Fruit fly (Drosophila melanogaster) whole organism, embryonic: Measurements from ENCODE around the gene CG1463.
A peak's percentile ranks its signal among the peaks of the same experiment; 100 is the strongest.

ENCODE experiments used
- Asciz ChIP-seq: fragments of 200-800 bp; sonication (Bioruptor generic); optimal IDR thresholded peaks from 2 replicates; lab custom pipeline; 2017; ENCODE audit warnings: missing biosample characterization, mild to moderate bottlenecking, missing genetic modification characterization, missing genetic modification reagents
- Atf-2 ChIP-seq: fragments of 200-800 bp; sonication (Bioruptor generic); optimal IDR thresholded peaks from 2 replicates; lab custom pipeline; 2016; ENCODE audit warnings: missing biosample characterization, missing genetic modification characterization
- CG10321 ChIP-seq: fragments of 200-800 bp; sonication (Bioruptor generic); IDR thresholded peaks from 2 replicates; pipeline ENCODE4 v1.3.6; 2022; ENCODE audit warnings: missing biosample characterization, missing genetic modification characterization
- CG10979 ChIP-seq: fragments of 200-800 bp; sonication (Bioruptor generic); optimal IDR thresholded peaks from 2 replicates; lab custom pipeline; 2018; ENCODE audit warnings: missing biosample characterization, mild to moderate bottlenecking, missing genetic modification characterization, moderate library complexity
- CG1233 ChIP-seq: fragments of 200-800 bp; sonication (Bioruptor generic); optimal IDR thresholded peaks from 4 replicates; lab custom pipeline; 2018; ENCODE audit warnings: missing biosample characterization, mild to moderate bottlenecking, missing genetic modification characterization
- CG13287 ChIP-seq: fragments of 200-800 bp; sonication (Bioruptor generic); IDR thresholded peaks from 2 replicates; pipeline ENCODE4 v1.3.6; 2022; ENCODE audit warnings: missing biosample characterization, missing genetic modification characterization; ENCODE audit not compliant: partially characterized antibody
- CG14965 ChIP-seq: fragments of 200-800 bp; sonication (Bioruptor generic); optimal IDR thresholded peaks from 2 replicates; lab custom pipeline; 2016; ENCODE audit warnings: missing biosample characterization, missing genetic modification characterization, borderline replicate concordance
- CG16779 ChIP-seq: fragments of 200-800 bp; sonication (Bioruptor generic); IDR thresholded peaks from 2 replicates; pipeline ENCODE4 v1.3.6; 2022; ENCODE audit warnings: missing biosample characterization, missing genetic modification characterization
- CG17186 ChIP-seq: fragments of 200-800 bp; sonication (Bioruptor generic); optimal IDR thresholded peaks from 3 replicates; lab custom pipeline; 2017; ENCODE audit warnings: missing biosample characterization, missing genetic modification reagents, missing genetic modification characterization
- CG17802 ChIP-seq: fragments of 200-800 bp; sonication (Bioruptor generic); optimal IDR thresholded peaks from 2 replicates; lab custom pipeline; 2018; ENCODE audit warnings: missing biosample characterization, mild to moderate bottlenecking, missing genetic modification characterization, moderate library complexity
- CG1792 ChIP-seq: fragments of 200-800 bp; sonication (Bioruptor generic); optimal IDR thresholded peaks from 2 replicates; lab custom pipeline; 2016; ENCODE audit warnings: missing biosample characterization, missing genetic modification characterization
- CG43689 ChIP-seq: fragments of 200-800 bp; sonication (Bioruptor generic); IDR thresholded peaks from 2 replicates; pipeline ENCODE4 v1.3.6; 2022; ENCODE audit warnings: missing biosample characterization, missing genetic modification characterization
- CG6272 ChIP-seq: fragments of 200-800 bp; sonication (Bioruptor generic); IDR thresholded peaks from 2 replicates; pipeline ENCODE4 v1.3.6; 2022; ENCODE audit warnings: missing biosample characterization, missing genetic modification characterization
- CG6791 ChIP-seq: fragments of 200-800 bp; sonication (Bioruptor generic); IDR thresholded peaks from 3 replicates; pipeline ENCODE4 v1.3.6; 2022; ENCODE audit warnings: missing biosample characterization, missing genetic modification characterization; ENCODE audit not compliant: partially characterized antibody
- CG7271 ChIP-seq: fragments of 200-800 bp; sonication (Bioruptor generic); optimal IDR thresholded peaks from 2 replicates; lab custom pipeline; 2018; ENCODE audit warnings: missing biosample characterization, mild to moderate bottlenecking, missing genetic modification characterization, moderate library complexity
- CG7556 ChIP-seq: fragments of 200-800 bp; sonication (Bioruptor generic); optimal IDR thresholded peaks from 2 replicates; lab custom pipeline; 2017; ENCODE audit warnings: missing biosample characterization, mild to moderate bottlenecking, missing genetic modification characterization
- CkIIα-i1 ChIP-seq: fragments of 200-800 bp; sonication (Bioruptor generic); IDR thresholded peaks from 2 replicates; pipeline ENCODE4 v1.3.6; 2022; ENCODE audit warnings: missing biosample characterization, missing genetic modification characterization
- Dref ChIP-seq: fragments of 200-800 bp; sonication (Bioruptor generic); IDR thresholded peaks from 2 replicates; pipeline ENCODE4 v1.3.6; 2022; ENCODE audit warnings: missing biosample characterization, missing genetic modification characterization
- HLHmδ ChIP-seq: fragments of 200-800 bp; sonication (Bioruptor generic); optimal IDR thresholded peaks from 2 replicates; lab custom pipeline; 2018; ENCODE audit warnings: missing biosample characterization, mild to moderate bottlenecking, missing genetic modification characterization, moderate library complexity
- NK7.1 ChIP-seq: fragments of 200-800 bp; sonication (Bioruptor generic); optimal IDR thresholded peaks from 3 replicates; lab custom pipeline; 2016; ENCODE audit warnings: missing biosample characterization, missing genetic modification characterization
- Nf-YB ChIP-seq: fragments of 200-800 bp; sonication (Bioruptor generic); optimal IDR thresholded peaks from 3 replicates; lab custom pipeline; 2019; ENCODE audit warnings: missing biosample characterization, mild to moderate bottlenecking, missing genetic modification characterization, moderate library complexity
- PHDP ChIP-seq: fragments of 200-800 bp; sonication (Bioruptor generic); optimal IDR thresholded peaks from 3 replicates; lab custom pipeline; 2018; ENCODE audit warnings: missing biosample characterization, mild to moderate bottlenecking, missing genetic modification characterization, moderate library complexity
- Pdp1 ChIP-seq, 2 experiments: fragments of 200-800 bp; sonication (Bioruptor generic); optimal IDR thresholded peaks; 3 replicates each; lab custom pipeline; 2016; ENCODE audit warnings: missing biosample characterization in 2 of 2, missing genetic modification characterization in 2 of 2, mild to moderate bottlenecking in 1 of 2, moderate library complexity in 1 of 2
- Ravus ChIP-seq: fragments of 200-800 bp; sonication (Bioruptor generic); IDR thresholded peaks from 2 replicates; pipeline ENCODE4 v1.3.6; 2022; ENCODE audit warnings: missing biosample characterization, missing genetic modification characterization
- Rfx ChIP-seq: fragments of 200-800 bp; sonication (Bioruptor generic); IDR thresholded peaks from 2 replicates; pipeline ENCODE4 v1.3.6; 2022; ENCODE audit warnings: missing biosample characterization, missing genetic modification characterization
- Sox100B ChIP-seq: fragments of 200-800 bp; sonication (Bioruptor generic); optimal IDR thresholded peaks from 3 replicates; lab custom pipeline; 2018; ENCODE audit warnings: missing biosample characterization, mild to moderate bottlenecking, missing genetic modification characterization
- ara ChIP-seq: fragments of 200-800 bp; sonication (Bioruptor generic); IDR thresholded peaks from 2 replicates; pipeline ENCODE4 v1.3.6; 2022; ENCODE audit warnings: missing biosample characterization, missing genetic modification characterization
- ase ChIP-seq: fragments of 200-800 bp; sonication (Bioruptor generic); IDR thresholded peaks from 3 replicates; pipeline ENCODE4 v1.3.6; 2022; ENCODE audit warnings: missing biosample characterization, missing genetic modification characterization
- bab2 ChIP-seq: fragments of 200-800 bp; sonication (Bioruptor generic); optimal IDR thresholded peaks from 2 replicates; lab custom pipeline; 2016; ENCODE audit warnings: missing biosample characterization, missing genetic modification characterization
- cas ChIP-seq: fragments of 200-800 bp; sonication (Bioruptor generic); IDR thresholded peaks from 2 replicates; pipeline ENCODE4 v1.3.6; 2022; ENCODE audit warnings: missing biosample characterization, missing genetic modification characterization
- cwo ChIP-seq: fragments of 200-800 bp; sonication (Bioruptor generic); optimal IDR thresholded peaks from 3 replicates; lab custom pipeline; 2017; ENCODE audit warnings: missing biosample characterization, missing genetic modification characterization, mild to moderate bottlenecking, moderate library complexity, missing genetic modification reagents
- dpn ChIP-seq, 2 experiments: fragments of 200-800 bp; sonication (Bioruptor generic); optimal IDR thresholded peaks; 3 replicates each; lab custom pipeline; 2016; ENCODE audit warnings: missing biosample characterization in 2 of 2, missing genetic modification characterization in 2 of 2
- emc ChIP-seq: fragments of 200-800 bp; sonication (Bioruptor generic); optimal IDR thresholded peaks from 2 replicates; lab custom pipeline; 2016; ENCODE audit warnings: missing biosample characterization, missing genetic modification characterization
- fd96Cb ChIP-seq: fragments of 200-800 bp; sonication (Bioruptor generic); optimal IDR thresholded peaks from 2 replicates; lab custom pipeline; 2018; ENCODE audit warnings: missing biosample characterization, mild to moderate bottlenecking, missing genetic modification characterization, moderate library complexity
- fu2 ChIP-seq: fragments of 200-800 bp; sonication (Bioruptor generic); optimal IDR thresholded peaks from 2 replicates; lab custom pipeline; 2016; ENCODE audit warnings: missing biosample characterization, missing genetic modification characterization
- gsb-n ChIP-seq: fragments of 200-800 bp; sonication (Bioruptor generic); optimal IDR thresholded peaks from 3 replicates; lab custom pipeline; 2018; ENCODE audit warnings: missing biosample characterization, mild to moderate bottlenecking, missing genetic modification characterization
- gt ChIP-seq: fragments of 200-800 bp; sonication (Bioruptor generic); IDR thresholded peaks from 2 replicates; pipeline ENCODE4 v1.3.6; 2022; ENCODE audit warnings: missing biosample characterization, missing genetic modification characterization
- hkb ChIP-seq, 2 experiments: fragments of 200-800 bp in 1 of 2; fragments of >200 bp in 1 of 2; sonication (Bioruptor generic) in 1 of 2; IDR thresholded peaks in 1 of 2; optimal IDR thresholded peaks in 1 of 2; 2 replicates each; pipeline versions ENCODE4 v1.3.6 to Lab custom; 2017 to 2022; ENCODE audit warnings: missing biosample characterization in 1 of 2, missing genetic modification characterization in 1 of 2
- nerfin-2 ChIP-seq: fragments of 200-800 bp; sonication (Bioruptor generic); IDR thresholded peaks from 2 replicates; pipeline ENCODE4 v1.3.6; 2022; ENCODE audit warnings: missing biosample characterization, missing genetic modification characterization; ENCODE audit not compliant: partially characterized antibody
- org-1 ChIP-seq: fragments of 200-800 bp; sonication (Bioruptor generic); optimal IDR thresholded peaks from 2 replicates; lab custom pipeline; 2017; ENCODE audit warnings: missing biosample characterization, missing genetic modification characterization
- pb ChIP-seq: fragments of 200-800 bp; sonication (Bioruptor generic); optimal IDR thresholded peaks from 3 replicates; lab custom pipeline; 2016; ENCODE audit warnings: missing biosample characterization, missing genetic modification characterization
- pho ChIP-seq: fragments of 200-800 bp; sonication (Bioruptor generic); optimal IDR thresholded peaks from 2 replicates; lab custom pipeline; 2016; ENCODE audit warnings: missing biosample characterization, missing genetic modification characterization
- pzg ChIP-seq: fragments of 200-800 bp; sonication (Bioruptor generic); optimal IDR thresholded peaks from 3 replicates; lab custom pipeline; 2018; ENCODE audit warnings: missing biosample characterization, mild to moderate bottlenecking, missing genetic modification characterization, moderate library complexity
- row ChIP-seq: fragments of 200-800 bp; sonication (Bioruptor generic); IDR thresholded peaks from 3 replicates; pipeline ENCODE4 v1.3.6; 2022; ENCODE audit warnings: missing biosample characterization, missing genetic modification characterization
- seq ChIP-seq: fragments of 200-800 bp; sonication (Bioruptor generic); IDR thresholded peaks from 2 replicates; pipeline ENCODE4 v1.3.6; 2022; ENCODE audit warnings: missing biosample characterization, missing genetic modification characterization
- sob ChIP-seq: fragments of 200-800 bp; sonication (Bioruptor generic); IDR thresholded peaks from 2 replicates; pipeline ENCODE4 v1.3.6; 2022; ENCODE audit warnings: missing biosample characterization, missing genetic modification characterization
- stc ChIP-seq: fragments of 200-800 bp; sonication (Bioruptor generic); IDR thresholded peaks from 2 replicates; pipeline ENCODE4 v1.3.6; 2022; ENCODE audit warnings: missing biosample characterization, missing genetic modification characterization
- unpg ChIP-seq: fragments of 200-800 bp; sonication (Bioruptor generic); optimal IDR thresholded peaks from 3 replicates; lab custom pipeline; 2018; ENCODE audit warnings: missing biosample characterization, mild to moderate bottlenecking, missing genetic modification characterization, moderate library complexity
- zen ChIP-seq: fragments of 200-800 bp; sonication (Bioruptor generic); optimal IDR thresholded peaks from 3 replicates; lab custom pipeline; 2018; ENCODE audit warnings: missing biosample characterization, mild to moderate bottlenecking, missing genetic modification characterization, moderate library complexity

CG1463 gene

dm6 chrX:12578701-12579372, 32.6 kb downstream of the CG1463 start (continued):
- TF ChIP-seq zen (peak; percentile 16), row (peak; percentile 76), org-1 (GFP tag; lab: Kevin White, UChicago) (peak; percentile 28), CG13287 (no peak), CG43689 (peak; percentile 27; the same call in 1 of the 2 replicates), Pdp1 (GFP tag; optimal IDR thresholded peaks at IDR 0.05; lab: Kevin White, UChicago) (peak; percentile 16 to 45), CG10321 (peak; percentile 78), CG14965 (no peak), CG17186 (GFP tag; lab: Kevin White, UChicago) (no peak), Nf-YB (no peak), CG1233 (peak; percentile 37), CG7271 (no peak), CkIIα-i1 (GFP tag; lab: Robert Waterston, UW) (no peak), ara (peak; percentile 40; the same call in 1 of the 2 replicates), cwo (peak; percentile 78), Atf-2 (GFP tag; lab: Kevin White, UChicago) (peak; percentile 16), cas (GFP tag; lab: Robert Waterston, UW) (no peak), hkb (optimal IDR thresholded peaks at IDR 0.05; lab: Kevin White, UChicago) (no peak), hkb (GFP tag; IDR thresholded peaks at IDR 0.05; lab: Robert Waterston, UW) (peak; percentile 35; the same call in 1 of the 2 replicates), CG17802 (peak; percentile 4), unpg (GFP tag; lab: Kevin White, UChicago) (peak; percentile 73), Ravus (GFP tag; lab: Robert Waterston, UW) (no peak), Rfx (GFP tag; lab: Robert Waterston, UW) (peak; percentile 51), NK7.1 (GFP tag; lab: Kevin White, UChicago) (no peak), nerfin-2 (GFP tag; lab: Robert Waterston, UW) (no peak), Asciz (GFP tag; lab: Kevin White, UChicago) (peak; percentile 61), CG7556 (GFP tag; lab: Kevin White, UChicago) (peak; percentile 52), PHDP (peak; percentile 69), fd96Cb (peak; percentile 73), gt (GFP tag; lab: Robert Waterston, UW) (no peak), CG6272 (GFP tag; lab: Robert Waterston, UW) (no peak), HLHmδ (GFP tag; lab: Kevin White, UChicago) (no peak), stc (GFP tag; lab: Robert Waterston, UW) (0 out of 2 replicates have a peak, but pooled peaks have one; percentile 34), gsb-n (tag; lab: Kevin White, UChicago) (peak; percentile 58), CG6791 (GFP tag; lab: Robert Waterston, UW) (peak; percentile 33; the same call in 1 of the 3 replicates), seq (GFP tag; lab: Robert Waterston, UW) (no peak), dpn (GFP tag; optimal IDR thresholded peaks at IDR 0.05; lab: Kevin White, UChicago) (peak; percentile 6 to 41), CG10979 (tag; lab: Kevin White, UChicago) (peak; percentile 69), ase (0 out of 3 replicates have a peak, but pooled peaks have one; percentile 40), CG16779 (no peak), CG1792 (GFP tag; lab: Kevin White, UChicago) (no peak), Dref (GFP tag; lab: Robert Waterston, UW) (no peak), pho (GFP tag; lab: Kevin White, UChicago) (peak; percentile 11), pb (GFP tag; lab: Kevin White, UChicago) (no peak), pzg (GFP tag; lab: Kevin White, UChicago) (no peak), emc (GFP tag; lab: Kevin White, UChicago) (no peak), bab2 (GFP tag; lab: Kevin White, UChicago) (peak; percentile 25), fu2 (GFP tag; lab: Kevin White, UChicago) (peak; percentile 33), Sox100B (GFP tag; lab: Kevin White, UChicago) (peak; percentile 53), sob (GFP tag; lab: Robert Waterston, UW) (no peak; the same call in 1 of the 2 replicates)
